Worm (Caenorhabditis elegans): ENCODE data around the gene F57C2.5.

DNA sequence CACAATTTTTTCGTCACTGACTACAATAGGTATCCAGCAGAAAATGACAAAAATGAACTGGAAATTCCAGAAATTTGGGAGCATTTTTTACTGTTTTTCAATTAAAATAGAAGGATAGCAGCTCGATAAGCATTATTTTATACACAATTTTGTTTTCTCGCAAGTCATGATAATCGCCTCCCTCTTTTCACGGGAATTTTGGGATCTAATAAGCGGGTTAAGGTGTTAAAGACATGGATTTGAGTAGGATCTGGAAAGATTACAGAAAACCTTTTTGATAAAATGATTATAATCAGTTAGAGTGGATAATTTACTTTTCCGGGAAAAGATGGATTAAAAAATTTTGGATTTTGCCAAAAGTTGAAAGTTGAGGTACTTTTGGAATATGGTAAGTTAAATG is 20.7 kb upstream of the F57C2.5 start, which contains the start of gene gcy-29:
- no peak for TF ChIP-seq tbx-2 (tag; optimal IDR thresholded peaks at IDR 0.05)
- TF ChIP-seq ceh-6 (GFP tag; optimal IDR thresholded peaks at IDR 0.05) = no peak
- TF ChIP-seq ceh-34 (tag; optimal IDR thresholded peaks at IDR 0.05) = no peak
- no peak for TF ChIP-seq hlh-6 (tag; optimal IDR thresholded peaks at IDR 0.05)
- no peak for TF ChIP-seq ceh-24 (tag; optimal IDR thresholded peaks at IDR 0.05)
- TF ChIP-seq che-1 (tag; optimal IDR thresholded peaks at IDR 0.05) = no peak
- TF ChIP-seq nhr-232 (tag; optimal IDR thresholded peaks at IDR 0.05) = no peak
- no peak for TF ChIP-seq nhr-11 (tag; optimal IDR thresholded peaks at IDR 0.05)
- no peak for TF ChIP-seq elt-2 (tag; optimal IDR thresholded peaks at IDR 0.05)
